Fruit fly (Drosophila melanogaster) whole organism, prepupa: ENCODE data around the gene CG43658.
A peak's percentile ranks its signal among the peaks of the same experiment; 100 is the strongest.

Experiments
- CG10631 ChIP-seq: fragments of 200-800 bp; sonication (Bioruptor generic); optimal IDR thresholded peaks from 2 replicates; lab custom pipeline; 2016; ENCODE audit warnings: missing biosample characterization, missing genetic modification characterization
- CG11762 ChIP-seq: fragments of 200-800 bp; sonication (Bioruptor generic); optimal IDR thresholded peaks from 3 replicates; lab custom pipeline; 2016; ENCODE audit warnings: missing biosample characterization, missing genetic modification characterization; ENCODE audit not compliant: insufficient read depth
- CG16779 ChIP-seq: fragments of 200-800 bp; sonication (Bioruptor generic); optimal IDR thresholded peaks from 3 replicates; lab custom pipeline; 2017; ENCODE audit warnings: missing biosample characterization, mild to moderate bottlenecking, missing genetic modification characterization
- CG34406 ChIP-seq: fragments of 200-800 bp; sonication (Bioruptor generic); optimal IDR thresholded peaks from 3 replicates; lab custom pipeline; 2016; ENCODE audit warnings: missing biosample characterization, missing genetic modification characterization
- Eip78C ChIP-seq: fragments of 200-800 bp; sonication (Bioruptor generic); peaks from one replicate; lab custom pipeline; 2016; ENCODE audit warnings: missing biosample characterization, missing genetic modification characterization
- Smox ChIP-seq: fragments of 200-800 bp; sonication (Bioruptor generic); optimal IDR thresholded peaks from 3 replicates; lab custom pipeline; 2016; ENCODE audit warnings: missing biosample characterization, missing genetic modification characterization
- esn ChIP-seq: fragments of 200-800 bp; sonication (Bioruptor generic); optimal IDR thresholded peaks from 2 replicates; lab custom pipeline; 2016; ENCODE audit warnings: missing biosample characterization, mild to moderate bottlenecking, missing genetic modification characterization, moderate library complexity

DNA sequence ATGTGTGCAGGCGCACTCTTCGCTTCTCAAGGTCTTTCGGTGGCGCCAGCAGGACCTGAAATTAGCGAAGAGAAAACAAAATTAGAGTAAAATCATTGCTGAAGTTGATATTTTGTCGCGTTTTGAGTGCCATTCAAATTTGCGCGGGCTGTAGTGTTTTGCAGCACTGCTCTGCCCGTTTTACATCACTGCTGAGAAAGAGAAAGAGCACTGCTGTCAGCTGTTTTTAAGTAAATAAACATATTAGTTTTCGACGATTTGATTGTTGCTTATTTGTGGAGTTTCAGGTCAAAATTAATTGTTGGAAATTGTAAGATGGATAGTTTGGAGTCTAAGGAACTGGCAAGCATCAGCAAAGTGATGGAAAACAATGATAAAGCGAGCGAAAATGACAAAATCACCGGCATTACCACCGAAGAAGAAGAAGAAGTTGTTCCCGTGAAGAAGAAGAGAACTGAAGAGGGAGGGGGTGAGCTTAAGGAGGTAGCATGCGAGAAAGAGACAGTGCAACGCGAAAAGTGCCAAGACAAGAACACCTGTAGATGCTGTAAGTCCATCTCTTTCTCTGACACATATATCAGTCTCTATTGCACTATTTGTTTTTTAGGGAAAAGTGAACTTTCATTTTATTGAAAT is 137.6 kb downstream of the CG43658 start, which contains the start of gene ENGase:
- TF ChIP-seq Smox: no peak
- TF ChIP-seq CG16779: no peak
- no peak for TF ChIP-seq Eip78C (GFP tag; lab: Kevin White, UChicago)
- TF ChIP-seq CG11762 (GFP tag; lab: Kevin White, UChicago): no peak
- TF ChIP-seq CG34406 (GFP tag; lab: Kevin White, UChicago): no peak
- no peak for TF ChIP-seq CG10631
- peak; percentile 2 for TF ChIP-seq esn (GFP tag; lab: Kevin White, UChicago)
